Fruit fly (Drosophila melanogaster) whole organism, prepupa: ENCODE measurements around the gene CtsF.

ENCODE experiments used
- CG11294 ChIP-seq: fragments of 200-800 bp; sonication (Bioruptor generic); IDR thresholded peaks from 2 replicates; pipeline ENCODE4 v1.3.6; 2022; ENCODE audit warnings: missing biosample characterization, missing genetic modification characterization
- CG11902 ChIP-seq: fragments of 200-800 bp; sonication (Bioruptor generic); optimal IDR thresholded peaks from 3 replicates; lab custom pipeline; 2016; ENCODE audit warnings: missing biosample characterization, missing genetic modification characterization
- CG3919 ChIP-seq: fragments of 200-800 bp; sonication (Bioruptor generic); optimal IDR thresholded peaks from 3 replicates; lab custom pipeline; 2016; ENCODE audit warnings: missing biosample characterization, missing genetic modification characterization
- CG6163 ChIP-seq: fragments of 200-800 bp; sonication (Bioruptor generic); IDR thresholded peaks from 3 replicates; pipeline ENCODE4 v1.3.6; 2022; ENCODE audit warnings: missing biosample characterization, missing genetic modification characterization
- CG6808 ChIP-seq: fragments of 200-800 bp; sonication (Bioruptor generic); optimal IDR thresholded peaks from 3 replicates; lab custom pipeline; 2017; ENCODE audit warnings: missing biosample characterization, missing genetic modification characterization, mild to moderate bottlenecking, moderate library complexity, missing genetic modification reagents
- CG8319 ChIP-seq: fragments of 200-800 bp; sonication (Bioruptor generic); optimal IDR thresholded peaks from 3 replicates; lab custom pipeline; 2016; ENCODE audit warnings: missing biosample characterization, missing genetic modification characterization
- Eip78C ChIP-seq: fragments of 200-800 bp; sonication (Bioruptor generic); peaks from one replicate; lab custom pipeline; 2016; ENCODE audit warnings: missing biosample characterization, missing genetic modification characterization
- Gug ChIP-seq: fragments of 200-800 bp; sonication (Bioruptor generic); IDR thresholded peaks from 2 replicates; pipeline ENCODE4 v1.3.6; 2022; ENCODE audit warnings: missing biosample characterization, missing genetic modification characterization
- Hr39 ChIP-seq: fragments of 200-800 bp; sonication (Bioruptor generic); optimal IDR thresholded peaks from 2 replicates; lab custom pipeline; 2016; ENCODE audit warnings: missing biosample characterization, missing genetic modification characterization
- Hr4 ChIP-seq: fragments of 200-800 bp; sonication (Bioruptor generic); optimal IDR thresholded peaks from 3 replicates; lab custom pipeline; 2016; ENCODE audit warnings: missing biosample characterization, missing genetic modification characterization
- Sox14 ChIP-seq: fragments of 200-800 bp; sonication (Bioruptor generic); optimal IDR thresholded peaks from 3 replicates; lab custom pipeline; 2016; ENCODE audit warnings: missing biosample characterization, missing genetic modification characterization
- eg ChIP-seq: fragments of 200-800 bp; sonication (Bioruptor generic); IDR thresholded peaks from 3 replicates; pipeline ENCODE4 v1.3.6; 2022; ENCODE audit warnings: missing biosample characterization, missing genetic modification characterization
- salr ChIP-seq, 2 experiments: fragments of 200-800 bp; sonication (Bioruptor generic); optimal IDR thresholded peaks; 3 replicates each; lab custom pipeline; 2016 to 2018; ENCODE audit warnings: missing biosample characterization in 2 of 2, missing genetic modification characterization in 2 of 2, mild to moderate bottlenecking in 1 of 2
- svp ChIP-seq: fragments of 200-800 bp; sonication (Bioruptor generic); peaks from one replicate; lab custom pipeline; 2016; ENCODE audit warnings: missing biosample characterization, missing genetic modification characterization

- TF ChIP-seq Hr39 (GFP tag; lab: Kevin White, UChicago): peak; percentile 1
- no peak for TF ChIP-seq Eip78C (GFP tag; lab: Kevin White, UChicago)
- TF ChIP-seq CG11294 (GFP tag; lab: Robert Waterston, UW): no peak
- no peak for TF ChIP-seq svp (GFP tag; lab: Kevin White, UChicago)
- TF ChIP-seq Hr4 (GFP tag; lab: Kevin White, UChicago): no peak
- peak; percentile 36 for TF ChIP-seq CG6808 (GFP tag; lab: Kevin White, UChicago)
- peak; percentile 70 for TF ChIP-seq Sox14
- peak in 1 of 2 experiments; percentile 18 for TF ChIP-seq salr (GFP tag; optimal IDR thresholded peaks at IDR 0.05; lab: Kevin White, UChicago)
- no peak for TF ChIP-seq eg (GFP tag; lab: Robert Waterston, UW)
- no peak for TF ChIP-seq CG8319 (GFP tag; lab: Kevin White, UChicago)
- no peak for TF ChIP-seq Gug
- peak; percentile 64 for TF ChIP-seq CG3919 (GFP tag; lab: Kevin White, UChicago)
- TF ChIP-seq CG11902 (GFP tag; lab: Kevin White, UChicago): no peak
- peak; percentile 90; the same call in 2 of the 3 replicates for TF ChIP-seq CG6163
Measured at dm6 chr3R:5281094-5281493, 29.5 kb upstream of the CtsF start.
